Worm (Caenorhabditis elegans) whole organism, L3 larva: ENCODE data around the gene tost-1.

Experiments
- R02D3.7 ChIP-seq: fragments of 150-350 bp; optimal IDR thresholded peaks from 2 replicates; lab custom pipeline; 2014; ENCODE audit warnings: missing biosample characterization, missing genetic modification characterization
- ZK546.5 ChIP-seq: sonication (generic microtip); optimal IDR thresholded peaks from 2 replicates; lab custom pipeline; 2017; ENCODE audit warnings: missing biosample characterization, missing genetic modification characterization
- aly-2 ChIP-seq: fragments of 150-350 bp; optimal IDR thresholded peaks from 2 replicates; lab custom pipeline; 2014; ENCODE audit warnings: missing biosample characterization, missing genetic modification characterization
- ceh-28 ChIP-seq: fragments of 150-350 bp; optimal IDR thresholded peaks from 2 replicates; lab custom pipeline; 2014; ENCODE audit warnings: missing biosample characterization, missing genetic modification reagents, missing genetic modification characterization
- ceh-9 ChIP-seq: sonication (generic microtip); optimal IDR thresholded peaks from 2 replicates; lab custom pipeline; 2018; ENCODE audit warnings: missing biosample characterization, missing genetic modification characterization
- daf-12 ChIP-seq: fragments of 150-350 bp; optimal IDR thresholded peaks from 2 replicates; lab custom pipeline; 2014; ENCODE audit warnings: missing biosample characterization, missing genetic modification reagents, missing genetic modification characterization
- egl-5 ChIP-seq: fragments of 150-350 bp; optimal IDR thresholded peaks from 2 replicates; lab custom pipeline; 2017; ENCODE audit warnings: missing biosample characterization, missing genetic modification reagents, missing genetic modification characterization, inconsistent platforms
- elt-1 ChIP-seq: fragments of 150-350 bp; optimal IDR thresholded peaks from 2 replicates; lab custom pipeline; 2014; ENCODE audit warnings: missing biosample characterization, missing genetic modification characterization
- elt-2 ChIP-seq: sonication (generic microtip); optimal IDR thresholded peaks from 2 replicates; lab custom pipeline; 2016; ENCODE audit warnings: missing genetic modification reagents, mild to moderate bottlenecking, missing genetic modification characterization, missing compliant biosample characterization
- eor-1 ChIP-seq, 2 experiments: fragments of 150-350 bp; optimal IDR thresholded peaks; 2 replicates each; lab custom pipeline; 2014 to 2018; ENCODE audit warnings: missing biosample characterization in 2 of 2, missing genetic modification characterization in 2 of 2
- fkh-10 ChIP-seq: sonication (generic microtip); optimal IDR thresholded peaks from 2 replicates; lab custom pipeline; 2017; ENCODE audit warnings: missing biosample characterization, missing genetic modification reagents, missing genetic modification characterization
- fkh-2 ChIP-seq: fragments of 150-350 bp; optimal IDR thresholded peaks from 2 replicates; lab custom pipeline; 2014; ENCODE audit warnings: missing biosample characterization, missing genetic modification reagents, missing genetic modification characterization
- hmg-11 ChIP-seq: sonication (generic microtip); optimal IDR thresholded peaks from 2 replicates; lab custom pipeline; 2016; ENCODE audit warnings: missing genetic modification characterization, missing compliant biosample characterization
- jun-1 ChIP-seq: fragments of 150-350 bp; optimal IDR thresholded peaks from 2 replicates; lab custom pipeline; 2014; ENCODE audit warnings: missing biosample characterization, missing genetic modification reagents, missing genetic modification characterization
- lin-15B ChIP-seq: fragments of 150-350 bp; optimal IDR thresholded peaks from 2 replicates; lab custom pipeline; 2014; ENCODE audit warnings: missing biosample characterization, missing genetic modification characterization
- mdl-1 ChIP-seq: fragments of 150-350 bp; optimal IDR thresholded peaks from 2 replicates; lab custom pipeline; 2014; ENCODE audit warnings: missing biosample characterization, missing genetic modification characterization
- mml-1 ChIP-seq: fragments of 150-350 bp; sonication (generic microtip); optimal IDR thresholded peaks from 3 replicates; lab custom pipeline; 2014; ENCODE audit warnings: missing biosample characterization, missing genetic modification characterization
- nhr-11 ChIP-seq: fragments of 150-350 bp; optimal IDR thresholded peaks from 2 replicates; lab custom pipeline; 2014; ENCODE audit warnings: missing biosample characterization, missing genetic modification characterization
- nhr-12 ChIP-seq: fragments of 150-350 bp; optimal IDR thresholded peaks from 2 replicates; lab custom pipeline; 2014; ENCODE audit warnings: missing biosample characterization, missing genetic modification characterization
- nhr-23 ChIP-seq: fragments of 150-350 bp; optimal IDR thresholded peaks from 2 replicates; lab custom pipeline; 2014; ENCODE audit warnings: missing biosample characterization, missing genetic modification reagents, missing genetic modification characterization
- nhr-237 ChIP-seq: fragments of 150-350 bp; optimal IDR thresholded peaks from 2 replicates; lab custom pipeline; 2014; ENCODE audit warnings: missing biosample characterization, missing genetic modification characterization
- nhr-25 ChIP-seq: sonication (generic microtip); optimal IDR thresholded peaks from 2 replicates; lab custom pipeline; 2017; ENCODE audit warnings: missing biosample characterization, missing genetic modification characterization
- nhr-28 ChIP-seq: fragments of 150-350 bp; optimal IDR thresholded peaks from 2 replicates; lab custom pipeline; 2014; ENCODE audit warnings: missing biosample characterization, missing genetic modification characterization
- nhr-43 ChIP-seq: sonication (generic microtip); optimal IDR thresholded peaks from 2 replicates; lab custom pipeline; 2016; ENCODE audit warnings: mild to moderate bottlenecking, missing genetic modification characterization, missing compliant biosample characterization; ENCODE audit not compliant: poor library complexity, severe bottlenecking
- nhr-76 ChIP-seq: fragments of 150-350 bp; sonication (generic microtip); optimal IDR thresholded peaks from 5 replicates; lab custom pipeline; 2014; ENCODE audit warnings: missing biosample characterization, missing genetic modification characterization
- pha-4 ChIP-seq: fragments of 150-350 bp; optimal IDR thresholded peaks from 2 replicates; lab custom pipeline; 2014; ENCODE audit warnings: missing biosample characterization, missing genetic modification reagents, missing genetic modification characterization
- pqm-1 ChIP-seq: fragments of 150-350 bp; optimal IDR thresholded peaks from 2 replicates; lab custom pipeline; 2017; ENCODE audit warnings: missing biosample characterization, missing genetic modification characterization, inconsistent platforms
- sea-2 ChIP-seq: fragments of 150-350 bp; sonication (generic microtip); optimal IDR thresholded peaks from 4 replicates; lab custom pipeline; 2014; ENCODE audit warnings: missing biosample characterization, missing genetic modification reagents, missing genetic modification characterization
- snpc-4 ChIP-seq: fragments of 150-350 bp; optimal IDR thresholded peaks from 2 replicates; lab custom pipeline; 2014; ENCODE audit warnings: missing biosample characterization, missing genetic modification characterization
- tbx-2 ChIP-seq: sonication (generic microtip); optimal IDR thresholded peaks from 2 replicates; lab custom pipeline; 2016; ENCODE audit warnings: mild to moderate bottlenecking, missing genetic modification characterization, missing compliant biosample characterization
- unc-39 ChIP-seq: sonication (generic microtip); optimal IDR thresholded peaks from 4 replicates; lab custom pipeline; 2017; ENCODE audit warnings: missing biosample characterization, missing genetic modification characterization
- ztf-11 ChIP-seq: fragments of 150-350 bp; optimal IDR thresholded peaks from 2 replicates; lab custom pipeline; 2014; ENCODE audit warnings: missing biosample characterization, missing genetic modification characterization
- ztf-4 ChIP-seq: fragments of 150-350 bp; optimal IDR thresholded peaks from 2 replicates; lab custom pipeline; 2014; ENCODE audit warnings: missing biosample characterization, missing genetic modification characterization

The tost-1 gene

DNA sequence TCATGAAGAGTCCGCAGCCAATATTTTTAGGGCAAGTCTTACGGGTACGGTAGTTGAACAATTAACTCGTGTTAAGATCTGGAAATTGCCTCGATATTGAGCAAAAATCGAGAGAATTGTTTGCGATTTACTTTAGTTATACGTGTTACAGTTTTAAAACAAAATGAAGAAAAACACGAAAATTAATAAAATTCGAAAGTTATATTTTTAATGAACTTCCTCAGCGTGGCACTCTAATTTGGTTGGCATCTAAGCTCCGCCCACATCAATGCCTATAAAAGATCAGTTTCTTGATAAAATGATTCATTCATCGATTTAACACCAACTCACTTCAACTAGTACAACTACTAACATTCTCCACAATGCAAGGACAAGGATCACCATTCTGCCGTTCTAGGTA lies 7.6 kb downstream of the tost-1 start, which contains the start of gene gipc-1:
Gene gipc-1 (plus strand): TSS at position 301 of the 400 bp plus-strand sequence.
- TF ChIP-seq mml-1 (tag; lab: Kevin White, UChicago) (no peak), pqm-1 (no peak), nhr-25 (tag; lab: Kevin White, UChicago) (no peak), nhr-43 (tag; lab: Kevin White, UChicago) (no peak), mdl-1 (no peak), eor-1 (tag; optimal IDR thresholded peaks at IDR 0.05; lab: Kevin White, UChicago) (no peak), ztf-4 (no peak), snpc-4 (tag; lab: Kevin White, UChicago) (no peak), nhr-76 (no peak), pha-4 (no peak), elt-2 (tag; lab: Kevin White, UChicago) (no peak), hmg-11 (no peak), egl-5 (no peak), R02D3.7 (tag; lab: Kevin White, UChicago) (no peak), nhr-11 (tag; lab: Kevin White, UChicago) (no peak), fkh-10 (GFP tag; lab: Kevin White, UChicago) (no peak)

DNA sequence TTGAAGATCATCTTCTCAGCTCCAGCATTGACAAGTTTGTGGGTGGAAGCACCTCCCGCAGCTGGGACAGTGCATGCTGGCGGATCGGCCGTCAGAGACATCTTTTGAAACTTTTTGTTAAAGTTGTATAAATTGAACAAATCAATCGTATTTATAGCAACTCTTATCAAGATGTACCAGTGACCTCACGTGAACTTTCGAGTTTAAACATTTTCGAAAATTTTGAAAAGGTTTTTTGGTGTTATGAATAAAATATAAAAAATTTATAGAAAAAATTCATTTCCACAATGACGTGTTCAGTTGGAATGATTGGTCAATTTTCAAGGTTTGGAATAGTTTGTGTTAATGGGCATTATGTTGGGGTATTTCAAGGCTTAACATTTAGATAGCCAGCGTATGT lies 9.5 kb downstream of the tost-1 start, which contains the start of the genes msd-4 and C35D10.3:
Gene msd-4 (minus strand): TSS at position 101 of the 400 bp plus-strand sequence.
Gene C35D10.3 (plus strand): TSS at position 279 of the 400 bp plus-strand sequence.
- TF ChIP-seq ceh-28 (tag; lab: Kevin White, UChicago) (no peak), hmg-11 (no peak), R02D3.7 (tag; lab: Kevin White, UChicago) (no peak), ceh-9 (tag; lab: Kevin White, UChicago) (no peak), unc-39 (no peak), nhr-28 (tag; lab: Kevin White, UChicago) (no peak)

DNA sequence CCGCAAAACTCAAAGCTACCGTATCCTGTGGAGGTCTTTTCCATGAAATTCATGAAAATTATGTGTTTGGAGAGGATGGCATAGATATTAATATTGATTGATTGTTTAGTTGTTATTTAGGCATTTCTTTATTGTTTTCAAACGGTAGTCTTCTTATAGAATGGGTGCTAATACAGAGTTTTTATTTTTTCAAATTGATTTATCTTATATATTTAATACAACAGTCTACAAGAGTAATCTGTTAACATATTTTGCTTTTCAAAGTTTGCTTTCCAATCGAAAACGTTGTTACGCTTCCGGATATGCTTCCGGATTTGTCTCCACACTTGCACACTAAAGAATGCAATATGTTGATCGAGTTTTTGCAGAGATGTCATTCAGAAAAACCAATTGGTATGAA lies 11.3 kb downstream of the tost-1 start, which contains the start of gene C35D10.17:
Gene C35D10.17 (plus strand): TSS at position 301 of the 400 bp plus-strand sequence.
- TF ChIP-seq snpc-4 (tag; lab: Kevin White, UChicago) (no peak), aly-2 (tag; lab: Kevin White, UChicago) (no peak), elt-1 (tag; lab: Kevin White, UChicago) (no peak), fkh-10 (GFP tag; lab: Kevin White, UChicago) (no peak), nhr-237 (tag; lab: Kevin White, UChicago) (no peak)
- TF ChIP-seq, all 47 proteins: peak for 0

DNA sequence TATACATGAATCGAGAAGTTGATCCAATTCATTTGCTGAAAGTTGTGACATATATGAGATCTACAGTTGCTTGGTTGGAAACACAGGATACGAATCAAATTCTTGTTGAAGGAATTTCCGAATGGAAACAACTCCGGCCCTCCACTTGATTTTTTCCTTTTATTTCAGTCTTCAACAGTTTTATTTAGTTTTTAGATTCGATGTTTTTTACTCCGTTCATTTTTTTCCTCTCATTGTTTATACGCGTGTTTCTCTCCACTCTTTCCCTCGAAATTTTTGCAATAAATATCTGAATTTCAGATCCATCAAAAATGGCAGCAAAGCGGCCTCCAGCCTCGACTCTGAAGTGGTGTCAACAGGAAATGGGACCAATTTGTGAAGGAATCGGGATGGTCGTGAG lies 15.0 kb downstream of the tost-1 start, which contains the start of gene coq-8:
Gene coq-8 (plus strand): TSS at position 301 of the 400 bp plus-strand sequence.
- TF ChIP-seq snpc-4 (tag; lab: Kevin White, UChicago) (no peak), elt-2 (tag; lab: Kevin White, UChicago) (no peak), daf-12 (tag; lab: Kevin White, UChicago) (no peak), fkh-2 (tag; lab: Kevin White, UChicago) (no peak), ZK546.5 (tag; lab: Kevin White, UChicago) (no peak), nhr-12 (tag; lab: Kevin White, UChicago) (no peak), ztf-4 (no peak), nhr-23 (tag; lab: Kevin White, UChicago) (no peak), pha-4 (no peak), ceh-9 (tag; lab: Kevin White, UChicago) (no peak), tbx-2 (tag; lab: Kevin White, UChicago) (no peak), nhr-28 (tag; lab: Kevin White, UChicago) (no peak), unc-39 (no peak), nhr-43 (tag; lab: Kevin White, UChicago) (no peak), mml-1 (tag; lab: Kevin White, UChicago) (no peak), nhr-11 (tag; lab: Kevin White, UChicago) (no peak), sea-2 (no peak), nhr-237 (tag; lab: Kevin White, UChicago) (no peak), aly-2 (tag; lab: Kevin White, UChicago) (no peak)
- TF ChIP-seq, all 47 proteins: peak for 0

DNA sequence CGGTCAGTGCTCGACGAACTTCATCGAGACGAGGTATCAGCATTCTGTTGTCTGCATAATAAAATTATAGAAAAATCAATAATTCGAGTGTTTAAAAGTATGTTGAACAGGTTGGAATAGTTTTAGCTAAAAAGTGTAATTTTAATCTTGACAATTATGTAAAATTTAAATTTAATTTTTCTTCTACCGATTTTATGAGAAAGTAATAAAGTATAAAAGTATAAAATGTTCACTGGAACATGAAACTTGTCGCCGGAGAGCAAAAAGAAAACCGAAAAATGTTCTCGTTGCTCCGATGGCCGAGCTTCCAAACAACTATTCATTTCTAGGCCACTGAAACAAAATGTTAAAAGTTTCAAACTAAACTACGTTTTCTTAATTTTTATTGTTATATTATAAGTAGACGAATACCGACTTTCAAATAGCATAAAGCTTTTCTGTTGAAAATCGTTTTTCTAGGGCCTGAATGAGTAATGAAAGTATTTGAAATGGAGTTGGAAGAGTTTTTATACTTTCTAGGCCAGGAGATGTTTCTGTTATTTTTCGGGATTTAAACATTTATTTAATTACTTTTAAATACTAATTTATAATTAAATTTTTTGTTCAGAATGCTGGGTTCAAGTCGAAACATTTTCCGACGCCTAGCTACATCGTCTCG lies 16.2 kb downstream of the tost-1 start, which contains the start of the genes C35D10.10 and C35D10.5:
Gene C35D10.10 (minus strand): TSS at position 51 of the 658 bp plus-strand sequence.
Gene C35D10.5 (plus strand): TSS at position 608 of the 658 bp plus-strand sequence.
- TF ChIP-seq nhr-76 = no peak
- TF ChIP-seq ztf-11 = no peak
- no peak for TF ChIP-seq fkh-10 (GFP tag; lab: Kevin White, UChicago)
- no peak for TF ChIP-seq jun-1 (tag; lab: Kevin White, UChicago)
- TF ChIP-seq hmg-11 = no peak
- TF ChIP-seq lin-15B (tag; lab: Kevin White, UChicago) = peak; percentile 1
- no peak for TF ChIP-seq nhr-23 (tag; lab: Kevin White, UChicago)
